Fruit fly (Drosophila melanogaster) whole organism, pupa: Measurements from ENCODE around the gene raptor.

Experiments
- CG13204 ChIP-seq: fragments of 200-800 bp; sonication (Bioruptor generic); optimal IDR thresholded peaks from 2 replicates; lab custom pipeline; 2018; ENCODE audit warnings: missing biosample characterization, mild to moderate bottlenecking, missing genetic modification characterization, moderate library complexity
- CG14655 ChIP-seq: fragments of 200-800 bp; sonication (Bioruptor generic); optimal IDR thresholded peaks from 3 replicates; lab custom pipeline; 2017; ENCODE audit warnings: mild to moderate bottlenecking, missing biosample characterization, missing genetic modification reagents, missing genetic modification characterization
- CG17806 ChIP-seq: fragments of 200-800 bp; sonication (Bioruptor generic); optimal IDR thresholded peaks from 2 replicates; lab custom pipeline; 2018; ENCODE audit warnings: missing biosample characterization, mild to moderate bottlenecking, missing genetic modification characterization, moderate library complexity
- CG34367 ChIP-seq: fragments of 200-800 bp; sonication (Bioruptor generic); optimal IDR thresholded peaks from 2 replicates; lab custom pipeline; 2018; ENCODE audit warnings: missing biosample characterization, mild to moderate bottlenecking, missing genetic modification characterization
- CG4496 ChIP-seq: fragments of 200-800 bp; sonication (Bioruptor generic); IDR thresholded peaks from 3 replicates; pipeline ENCODE4 v1.3.6; 2022; ENCODE audit warnings: missing biosample characterization, missing genetic modification characterization
- CG9948 ChIP-seq: fragments of 200-800 bp; sonication (Bioruptor generic); optimal IDR thresholded peaks from 2 replicates; lab custom pipeline; 2018; ENCODE audit warnings: missing biosample characterization, mild to moderate bottlenecking, missing genetic modification characterization, moderate library complexity
- EcR ChIP-seq: fragments of 200-800 bp; sonication (Bioruptor generic); optimal IDR thresholded peaks from 3 replicates; lab custom pipeline; 2019; ENCODE audit warnings: missing biosample characterization, missing genetic modification characterization, mild to moderate bottlenecking, moderate library complexity, missing genetic modification reagents
- Ets98B ChIP-seq: fragments of 200-800 bp; sonication (Bioruptor generic); IDR thresholded peaks from 2 replicates; pipeline ENCODE4 v1.3.6; 2022; ENCODE audit warnings: missing biosample characterization, missing genetic modification characterization
- Pif1A ChIP-seq: fragments of 200-800 bp; sonication (Bioruptor generic); optimal IDR thresholded peaks from 3 replicates; lab custom pipeline; 2016; ENCODE audit warnings: missing biosample characterization, missing genetic modification characterization
- Snoo ChIP-seq: fragments of 200-800 bp; sonication (Bioruptor generic); optimal IDR thresholded peaks from 3 replicates; lab custom pipeline; 2017; ENCODE audit warnings: missing biosample characterization, mild to moderate bottlenecking, missing genetic modification characterization, inconsistent platforms
- gl ChIP-seq: fragments of 200-800 bp; sonication (Bioruptor generic); optimal IDR thresholded peaks from 2 replicates; lab custom pipeline; 2018; ENCODE audit warnings: missing biosample characterization, mild to moderate bottlenecking, missing genetic modification characterization

- no peak for TF ChIP-seq gl (tag; lab: Kevin White, UChicago)
- TF ChIP-seq Pif1A (GFP tag; lab: Kevin White, UChicago) = peak; percentile 58
- no peak for TF ChIP-seq EcR
- peak; percentile 51 for TF ChIP-seq CG14655
- no peak for TF ChIP-seq CG17806 (tag; lab: Kevin White, UChicago)
- peak; percentile 47 for TF ChIP-seq Ets98B (GFP tag; lab: Robert Waterston, UW)
- TF ChIP-seq CG13204 = no peak
- peak; percentile 51 for TF ChIP-seq CG9948 (tag; lab: Kevin White, UChicago)
- TF ChIP-seq CG4496 (GFP tag; lab: Robert Waterston, UW) = no peak; the same call in 2 of the 3 replicates
- peak; percentile 26 for TF ChIP-seq CG34367 (tag; lab: Kevin White, UChicago)
- TF ChIP-seq Snoo (tag; lab: Kevin White, UChicago) = no peak
These were observed 7.6 kb upstream of the raptor start for dm6 chrX:6097578-6097977.
